Worm (Caenorhabditis elegans) whole organism, mixed stage, embryonic: Measurements from ENCODE around the gene spex-3.
A peak's percentile ranks its signal among the peaks of the same experiment; 100 is the strongest.

Experiments used
- M03D4.4 ChIP-seq: sonication (generic microtip); optimal IDR thresholded peaks from 2 replicates; lab custom pipeline; 2017; ENCODE audit warnings: mild to moderate bottlenecking, missing genetic modification characterization, missing compliant biosample characterization
- bed-3 ChIP-seq: fragments of 200-800 bp; sonication (Bioruptor generic); optimal IDR thresholded peaks from 3 replicates; lab custom pipeline; 2018; ENCODE audit warnings: mild to moderate bottlenecking, missing genetic modification characterization, moderate library complexity, missing compliant biosample characterization
- blmp-1 ChIP-seq: fragments of 150-350 bp; optimal IDR thresholded peaks from 2 replicates; lab custom pipeline; 2014; ENCODE audit warnings: missing biosample characterization, missing genetic modification characterization
- ceh-39 ChIP-seq: fragments of 150-350 bp; optimal IDR thresholded peaks from 2 replicates; lab custom pipeline; 2014; ENCODE audit warnings: missing biosample characterization, missing genetic modification characterization
- ceh-43 ChIP-seq: fragments of 200-800 bp; sonication (Bioruptor generic); optimal IDR thresholded peaks from 2 replicates; lab custom pipeline; 2018; ENCODE audit warnings: mild to moderate bottlenecking, missing genetic modification characterization, moderate library complexity, missing compliant biosample characterization
- ceh-83 ChIP-seq: fragments of 200-800 bp; sonication (Bioruptor generic); optimal IDR thresholded peaks from 2 replicates; lab custom pipeline; 2018; ENCODE audit warnings: mild to moderate bottlenecking, missing genetic modification characterization, missing compliant biosample characterization
- ces-1 ChIP-seq: fragments of 150-350 bp; optimal IDR thresholded peaks from 2 replicates; lab custom pipeline; 2014; ENCODE audit warnings: missing biosample characterization, missing genetic modification reagents, missing genetic modification characterization
- cnd-1 ChIP-seq: fragments of 200-800 bp; sonication (Bioruptor generic); optimal IDR thresholded peaks from 2 replicates; lab custom pipeline; 2018; ENCODE audit warnings: mild to moderate bottlenecking, missing genetic modification characterization, missing compliant biosample characterization
- drap-1 ChIP-seq: fragments of 200-800 bp; sonication (Bioruptor generic); optimal IDR thresholded peaks from 3 replicates; lab custom pipeline; 2018; ENCODE audit warnings: mild to moderate bottlenecking, missing genetic modification characterization, missing compliant biosample characterization
- elt-1 ChIP-seq: sonication (generic microtip); optimal IDR thresholded peaks from 2 replicates; lab custom pipeline; 2017; ENCODE audit warnings: missing genetic modification characterization, mild to moderate bottlenecking, missing compliant biosample characterization, antibody characterized with exemption, moderate library complexity, borderline replicate concordance; ENCODE audit not compliant: insufficient read depth
- elt-3 ChIP-seq: fragments of 150-350 bp; optimal IDR thresholded peaks from 2 replicates; lab custom pipeline; 2014; ENCODE audit warnings: missing biosample characterization, missing genetic modification characterization
- ham-2 ChIP-seq: fragments of 200-800 bp; sonication (Bioruptor generic); optimal IDR thresholded peaks from 2 replicates; lab custom pipeline; 2018; ENCODE audit warnings: mild to moderate bottlenecking, missing genetic modification characterization, missing compliant biosample characterization
- hlh-1 ChIP-seq: fragments of 150-350 bp; optimal IDR thresholded peaks from 2 replicates; lab custom pipeline; 2014; ENCODE audit warnings: missing biosample characterization, missing genetic modification reagents, missing genetic modification characterization
- lin-13 ChIP-seq: fragments of 150-350 bp; optimal IDR thresholded peaks from 2 replicates; lab custom pipeline; 2014; ENCODE audit warnings: missing biosample characterization, missing genetic modification characterization
- lin-32 ChIP-seq: fragments of 200-800 bp; sonication (Bioruptor generic); optimal IDR thresholded peaks from 2 replicates; lab custom pipeline; 2018; ENCODE audit warnings: mild to moderate bottlenecking, missing genetic modification characterization, missing compliant biosample characterization
- lsy-2 ChIP-seq: fragments of 150-350 bp; optimal IDR thresholded peaks from 2 replicates; lab custom pipeline; 2014; ENCODE audit warnings: missing biosample characterization, missing genetic modification characterization
- mab-5 ChIP-seq: fragments of 150-350 bp; optimal IDR thresholded peaks from 2 replicates; lab custom pipeline; 2014; ENCODE audit warnings: missing biosample characterization, missing genetic modification characterization
- mep-1 ChIP-seq: fragments of 150-350 bp; optimal IDR thresholded peaks from 2 replicates; lab custom pipeline; 2017; ENCODE audit warnings: missing biosample characterization, missing genetic modification reagents, missing genetic modification characterization, inconsistent platforms
- nhr-2 ChIP-seq: fragments of 150-350 bp; optimal IDR thresholded peaks from 2 replicates; lab custom pipeline; 2014; ENCODE audit warnings: missing biosample characterization, missing genetic modification characterization
- nhr-237 ChIP-seq: fragments of 150-350 bp; optimal IDR thresholded peaks from 2 replicates; lab custom pipeline; 2014; ENCODE audit warnings: missing biosample characterization, missing genetic modification characterization
- nhr-28 ChIP-seq: fragments of 150-350 bp; optimal IDR thresholded peaks from 2 replicates; lab custom pipeline; 2014; ENCODE audit warnings: missing biosample characterization, missing genetic modification characterization
- nhr-76 ChIP-seq: sonication (generic microtip); optimal IDR thresholded peaks from 2 replicates; lab custom pipeline; 2017; ENCODE audit warnings: missing biosample characterization, missing genetic modification characterization
- sem-2 ChIP-seq: fragments of 200-800 bp; sonication (Bioruptor generic); optimal IDR thresholded peaks from 2 replicates; lab custom pipeline; 2018; ENCODE audit warnings: mild to moderate bottlenecking, missing genetic modification characterization, missing compliant biosample characterization
- snpc-4 ChIP-seq: fragments of 150-350 bp; optimal IDR thresholded peaks from 2 replicates; lab custom pipeline; 2014; ENCODE audit warnings: missing biosample characterization, missing genetic modification characterization
- sptf-1 ChIP-seq: sonication (generic microtip); optimal IDR thresholded peaks from 2 replicates; lab custom pipeline; 2017; ENCODE audit warnings: mild to moderate bottlenecking, missing genetic modification characterization, moderate library complexity, missing compliant biosample characterization
- tbx-8 ChIP-seq: fragments of 200-800 bp; sonication (Bioruptor generic); optimal IDR thresholded peaks from 2 replicates; lab custom pipeline; 2018; ENCODE audit warnings: mild to moderate bottlenecking, missing genetic modification characterization, moderate library complexity, missing compliant biosample characterization
- unc-39 ChIP-seq: fragments of 150-350 bp; optimal IDR thresholded peaks from 2 replicates; lab custom pipeline; 2014; ENCODE audit warnings: missing biosample characterization, missing genetic modification characterization
- unc-62 ChIP-seq: fragments of 150-350 bp; optimal IDR thresholded peaks from 2 replicates; lab custom pipeline; 2014; ENCODE audit warnings: missing biosample characterization, missing genetic modification reagents, missing genetic modification characterization
- zip-8 ChIP-seq: fragments of 150-350 bp; optimal IDR thresholded peaks from 2 replicates; lab custom pipeline; 2014; ENCODE audit warnings: missing biosample characterization, missing genetic modification characterization
- ztf-11 ChIP-seq: fragments of 150-350 bp; optimal IDR thresholded peaks from 2 replicates; lab custom pipeline; 2014; ENCODE audit warnings: missing biosample characterization, missing genetic modification characterization

spex-3 gene

ce11 chrIII:1733001-1733400 lies 30.8 kb upstream of the spex-3 start, which contains the start of gene ser-4:
Gene ser-4, minus strand, starts transcription at chrIII:1733101.
- TF ChIP-seq M03D4.4 (tag; lab: Kevin White, UChicago) (no peak), nhr-237 (no peak), ham-2 (GFP tag; lab: Kevin White, UChicago) (no peak), unc-62 (GFP tag; lab: Kevin White, UChicago) (no peak)

ce11 chrIII:1731850-1732249 lies 29.6 kb upstream of the spex-3 start:
- peak; percentile 46 for TF ChIP-seq ces-1 (GFP tag; lab: Kevin White, UChicago)
- no peak for TF ChIP-seq lin-32 (GFP tag; lab: Kevin White, UChicago)

- TF ChIP-seq hlh-1 (tag; lab: Kevin White, UChicago), result no peak
- TF ChIP-seq ceh-39 (tag; lab: Kevin White, UChicago), result no peak
- no peak for TF ChIP-seq zip-8 (tag; lab: Kevin White, UChicago)
- TF ChIP-seq lsy-2 (tag; lab: Kevin White, UChicago), result no peak
- TF ChIP-seq ham-2 (GFP tag; lab: Kevin White, UChicago), result peak; percentile 63
- no peak for TF ChIP-seq lin-32 (GFP tag; lab: Kevin White, UChicago)
- no peak for TF ChIP-seq cnd-1 (tag; lab: Kevin White, UChicago)
- TF ChIP-seq sptf-1, result no peak
Observed at ce11 chrIII:1718800-1719199, 16.6 kb upstream of the spex-3 start.

- TF ChIP-seq tbx-8 (GFP tag; lab: Kevin White, UChicago), result no peak
- no peak for TF ChIP-seq elt-3 (tag; lab: Kevin White, UChicago)
- no peak for TF ChIP-seq ceh-43 (GFP tag; lab: Kevin White, UChicago)
- TF ChIP-seq lin-13 (tag; lab: Kevin White, UChicago), result no peak
- no peak for TF ChIP-seq lin-32 (GFP tag; lab: Kevin White, UChicago)
- no peak for TF ChIP-seq ces-1 (GFP tag; lab: Kevin White, UChicago)
- TF ChIP-seq elt-1 (tag; lab: Kevin White, UChicago), result no peak
- TF ChIP-seq cnd-1 (tag; lab: Kevin White, UChicago), result no peak
- no peak for TF ChIP-seq ztf-11
- no peak for TF ChIP-seq sptf-1
- TF ChIP-seq blmp-1 (tag; lab: Kevin White, UChicago), result no peak
- TF ChIP-seq nhr-2 (tag; lab: Kevin White, UChicago), result no peak
- TF ChIP-seq lsy-2 (tag; lab: Kevin White, UChicago), result no peak
- TF ChIP-seq unc-39, result no peak
- TF ChIP-seq nhr-76 (tag; lab: Kevin White, UChicago), result no peak
- TF ChIP-seq, all 35 proteins: peak for 0
Observed at ce11 chrIII:1717772-1718171, 15.5 kb upstream of the spex-3 start.

- no peak for TF ChIP-seq elt-3 (tag; lab: Kevin White, UChicago)
- TF ChIP-seq M03D4.4 (tag; lab: Kevin White, UChicago), result no peak
- TF ChIP-seq mab-5 (tag; lab: Kevin White, UChicago), result no peak
- TF ChIP-seq lin-32 (GFP tag; lab: Kevin White, UChicago), result no peak
- TF ChIP-seq ceh-39 (tag; lab: Kevin White, UChicago), result no peak
- TF ChIP-seq ces-1 (GFP tag; lab: Kevin White, UChicago), result no peak
- no peak for TF ChIP-seq hlh-1 (tag; lab: Kevin White, UChicago)
- no peak for TF ChIP-seq unc-62 (GFP tag; lab: Kevin White, UChicago)
- no peak for TF ChIP-seq lin-13 (tag; lab: Kevin White, UChicago)
- TF ChIP-seq cnd-1 (tag; lab: Kevin White, UChicago), result no peak
- no peak for TF ChIP-seq nhr-28 (tag; lab: Kevin White, UChicago)
- TF ChIP-seq ceh-43 (GFP tag; lab: Kevin White, UChicago), result no peak
- TF ChIP-seq ztf-11, result no peak
- TF ChIP-seq drap-1 (GFP tag; lab: Kevin White, UChicago), result no peak
- TF ChIP-seq, all 35 proteins: peak for 0
Observed at ce11 chrIII:1713991-1714611, 11.9 kb upstream of the spex-3 start.

ce11 chrIII:1705799-1706198 lies 3.6 kb upstream of the spex-3 start, which contains the start of the genes fbxa-13 and Y22D7AR.2:
Gene fbxa-13, minus strand, starts transcription at chrIII:1705899.
Gene Y22D7AR.2, plus strand, starts transcription at chrIII:1705946.
- TF ChIP-seq hlh-1 (tag; lab: Kevin White, UChicago) (no peak), nhr-2 (tag; lab: Kevin White, UChicago) (no peak), lin-13 (tag; lab: Kevin White, UChicago) (no peak), snpc-4 (tag; lab: Kevin White, UChicago) (no peak), nhr-28 (tag; lab: Kevin White, UChicago) (no peak), elt-1 (tag; lab: Kevin White, UChicago) (no peak), bed-3 (GFP tag; lab: Kevin White, UChicago) (no peak), M03D4.4 (tag; lab: Kevin White, UChicago) (no peak), ceh-39 (tag; lab: Kevin White, UChicago) (no peak), lsy-2 (tag; lab: Kevin White, UChicago) (no peak), ceh-43 (GFP tag; lab: Kevin White, UChicago) (no peak), nhr-237 (no peak), ceh-83 (GFP tag; lab: Kevin White, UChicago) (no peak), sem-2 (GFP tag; lab: Kevin White, UChicago) (no peak), mep-1 (tag; lab: Kevin White, UChicago) (no peak), nhr-76 (tag; lab: Kevin White, UChicago) (no peak), blmp-1 (tag; lab: Kevin White, UChicago) (no peak)
